Fruit fly (Drosophila melanogaster) whole organism, pupa: ENCODE measurements around the gene eIF3h.

Source experiments
- CG10348 ChIP-seq: fragments of 200-800 bp; sonication (Bioruptor generic); IDR thresholded peaks from 2 replicates; pipeline ENCODE4 v1.3.6; 2022; ENCODE audit warnings: missing biosample characterization, missing genetic modification characterization
- CG12605 ChIP-seq: fragments of 200-800 bp; sonication (Bioruptor generic); IDR thresholded peaks from 2 replicates; pipeline ENCODE4 v1.3.6; 2022; ENCODE audit warnings: missing biosample characterization, missing genetic modification characterization
- CG13204 ChIP-seq: fragments of 200-800 bp; sonication (Bioruptor generic); optimal IDR thresholded peaks from 2 replicates; lab custom pipeline; 2018; ENCODE audit warnings: missing biosample characterization, mild to moderate bottlenecking, missing genetic modification characterization, moderate library complexity
- CG14655 ChIP-seq: fragments of 200-800 bp; sonication (Bioruptor generic); optimal IDR thresholded peaks from 3 replicates; lab custom pipeline; 2017; ENCODE audit warnings: mild to moderate bottlenecking, missing biosample characterization, missing genetic modification reagents, missing genetic modification characterization
- CG15710 ChIP-seq: fragments of 200-800 bp; sonication (Bioruptor generic); optimal IDR thresholded peaks from 2 replicates; lab custom pipeline; 2018; ENCODE audit warnings: missing biosample characterization, mild to moderate bottlenecking, missing genetic modification characterization, moderate library complexity
- CG17806 ChIP-seq: fragments of 200-800 bp; sonication (Bioruptor generic); optimal IDR thresholded peaks from 2 replicates; lab custom pipeline; 2018; ENCODE audit warnings: missing biosample characterization, mild to moderate bottlenecking, missing genetic modification characterization, moderate library complexity
- CG32121 ChIP-seq: fragments of 200-800 bp; sonication (Bioruptor generic); IDR thresholded peaks from 2 replicates; pipeline ENCODE4 v1.3.6; 2022; ENCODE audit warnings: missing biosample characterization, missing genetic modification characterization
- CG34367 ChIP-seq: fragments of 200-800 bp; sonication (Bioruptor generic); optimal IDR thresholded peaks from 2 replicates; lab custom pipeline; 2018; ENCODE audit warnings: missing biosample characterization, mild to moderate bottlenecking, missing genetic modification characterization
- CG4496 ChIP-seq: fragments of 200-800 bp; sonication (Bioruptor generic); IDR thresholded peaks from 3 replicates; pipeline ENCODE4 v1.3.6; 2022; ENCODE audit warnings: missing biosample characterization, missing genetic modification characterization
- CG8159 ChIP-seq: fragments of 200-800 bp; sonication (Bioruptor generic); optimal IDR thresholded peaks from 3 replicates; lab custom pipeline; 2018; ENCODE audit warnings: missing biosample characterization, mild to moderate bottlenecking, missing genetic modification characterization, moderate library complexity
- CG8301 ChIP-seq: fragments of 200-800 bp; sonication (Bioruptor generic); optimal IDR thresholded peaks from 2 replicates; lab custom pipeline; 2018; ENCODE audit warnings: missing biosample characterization, mild to moderate bottlenecking, missing genetic modification characterization
- CG9948 ChIP-seq: fragments of 200-800 bp; sonication (Bioruptor generic); optimal IDR thresholded peaks from 2 replicates; lab custom pipeline; 2018; ENCODE audit warnings: missing biosample characterization, mild to moderate bottlenecking, missing genetic modification characterization, moderate library complexity
- D1 ChIP-seq: fragments of 200-800 bp; sonication (Bioruptor generic); optimal IDR thresholded peaks from 2 replicates; lab custom pipeline; 2018; ENCODE audit warnings: missing biosample characterization, mild to moderate bottlenecking, missing genetic modification characterization, moderate library complexity
- EcR ChIP-seq: fragments of 200-800 bp; sonication (Bioruptor generic); optimal IDR thresholded peaks from 3 replicates; lab custom pipeline; 2019; ENCODE audit warnings: missing biosample characterization, missing genetic modification characterization, mild to moderate bottlenecking, moderate library complexity, missing genetic modification reagents
- Ets98B ChIP-seq: fragments of 200-800 bp; sonication (Bioruptor generic); IDR thresholded peaks from 2 replicates; pipeline ENCODE4 v1.3.6; 2022; ENCODE audit warnings: missing biosample characterization, missing genetic modification characterization
- Pif1A ChIP-seq: fragments of 200-800 bp; sonication (Bioruptor generic); optimal IDR thresholded peaks from 3 replicates; lab custom pipeline; 2016; ENCODE audit warnings: missing biosample characterization, missing genetic modification characterization
- Pif1B ChIP-seq: fragments of 200-800 bp; sonication (Bioruptor generic); optimal IDR thresholded peaks from 3 replicates; lab custom pipeline; 2016; ENCODE audit warnings: missing biosample characterization, missing genetic modification characterization
- Snoo ChIP-seq: fragments of 200-800 bp; sonication (Bioruptor generic); optimal IDR thresholded peaks from 3 replicates; lab custom pipeline; 2017; ENCODE audit warnings: missing biosample characterization, mild to moderate bottlenecking, missing genetic modification characterization, inconsistent platforms
- fd96Ca ChIP-seq: fragments of 200-800 bp; sonication (Bioruptor generic); IDR thresholded peaks from 3 replicates; pipeline ENCODE4 v1.3.6; 2022; ENCODE audit warnings: missing biosample characterization, missing genetic modification characterization
- gl ChIP-seq: fragments of 200-800 bp; sonication (Bioruptor generic); optimal IDR thresholded peaks from 2 replicates; lab custom pipeline; 2018; ENCODE audit warnings: missing biosample characterization, mild to moderate bottlenecking, missing genetic modification characterization
- rn ChIP-seq: fragments of 200-800 bp; sonication (Bioruptor generic); IDR thresholded peaks from 2 replicates; pipeline ENCODE4 v1.3.6; 2022; ENCODE audit warnings: missing biosample characterization, missing genetic modification characterization

The eIF3h gene

dm6 chr2L:5054953-5055352 lies 2.1 kb upstream of the eIF3h start, which contains the start of the genes CG14036 and His3.3A:
Gene CG14036 (minus strand): TSS chr2L:5055016.
Gene His3.3A (plus strand): TSS chr2L:5055058.
- TF ChIP-seq CG32121 (GFP tag; lab: Robert Waterston, UW) (peak; percentile 35; the same call in 1 of the 2 replicates), CG14655 (no peak), CG10348 (GFP tag; lab: Robert Waterston, UW) (no peak), CG15710 (tag; lab: Kevin White, UChicago) (peak; percentile 0), EcR (peak; percentile 25)

DNA sequence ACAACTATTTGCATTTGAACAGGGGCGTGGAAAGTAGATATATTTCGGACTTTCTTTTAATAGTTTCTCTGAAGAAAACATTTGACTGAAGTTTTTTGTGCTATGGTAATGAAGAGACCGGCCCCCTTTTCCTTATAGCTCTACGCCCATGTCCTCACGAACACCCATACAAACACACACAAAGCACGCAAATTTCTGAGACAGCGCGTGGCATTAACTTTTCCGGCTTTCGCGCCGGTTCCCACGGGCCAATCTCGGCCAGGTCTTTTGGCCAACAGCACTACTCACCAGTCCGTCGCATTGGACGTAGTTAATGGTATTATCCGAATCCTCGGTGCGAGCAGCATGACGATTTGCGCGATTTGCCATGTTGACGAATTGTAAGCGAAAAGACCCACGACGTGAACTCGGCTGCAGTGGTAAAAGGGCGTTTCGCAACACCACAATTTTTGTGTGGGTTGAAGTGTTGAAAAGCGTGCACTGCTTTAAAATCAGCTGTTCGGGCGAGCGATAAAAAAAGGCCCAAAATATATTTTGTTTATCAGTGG lies 453 bp downstream of the eIF3h start, which contains the start of gene senju:
Gene senju, plus strand, starts transcription at position 477 of the 548 bp plus-strand sequence.
- peak; percentile 65 for TF ChIP-seq gl (tag; lab: Kevin White, UChicago)
- no peak for TF ChIP-seq CG14655
- TF ChIP-seq CG32121 (GFP tag; lab: Robert Waterston, UW), result peak; percentile 79
- TF ChIP-seq CG13204 (GFP tag; lab: Kevin White, UChicago), result no peak
- peak; percentile 77 for TF ChIP-seq CG17806
- peak; percentile 57 for TF ChIP-seq EcR
- TF ChIP-seq CG9948 (tag; lab: Kevin White, UChicago), result peak; percentile 71
- peak; percentile 74 for TF ChIP-seq CG8159 (tag; lab: Kevin White, UChicago)
- TF ChIP-seq CG10348 (GFP tag; lab: Robert Waterston, UW), result no peak
- TF ChIP-seq Ets98B (GFP tag; lab: Robert Waterston, UW), result peak; percentile 87
- TF ChIP-seq Pif1A, result peak; percentile 89
- peak; percentile 79 for TF ChIP-seq CG8301 (tag; lab: Kevin White, UChicago)
- TF ChIP-seq D1, result no peak
- TF ChIP-seq Snoo (tag; lab: Kevin White, UChicago), result peak; percentile 80
- TF ChIP-seq CG15710 (tag; lab: Kevin White, UChicago), result peak; percentile 77
- TF ChIP-seq fd96Ca, result peak; percentile 89
- peak; percentile 58; the same call in 1 of the 2 replicates for TF ChIP-seq rn (GFP tag; lab: Robert Waterston, UW)
- TF ChIP-seq CG12605 (GFP tag; lab: Robert Waterston, UW), result peak; percentile 73
- peak; percentile 80 for TF ChIP-seq Pif1B (GFP tag; lab: Kevin White, UChicago)
- TF ChIP-seq CG34367 (tag; lab: Kevin White, UChicago), result peak; percentile 68
- peak; percentile 89 for TF ChIP-seq CG4496 (GFP tag; lab: Robert Waterston, UW)
- TF ChIP-seq, all 21 proteins: peak for 17

DNA sequence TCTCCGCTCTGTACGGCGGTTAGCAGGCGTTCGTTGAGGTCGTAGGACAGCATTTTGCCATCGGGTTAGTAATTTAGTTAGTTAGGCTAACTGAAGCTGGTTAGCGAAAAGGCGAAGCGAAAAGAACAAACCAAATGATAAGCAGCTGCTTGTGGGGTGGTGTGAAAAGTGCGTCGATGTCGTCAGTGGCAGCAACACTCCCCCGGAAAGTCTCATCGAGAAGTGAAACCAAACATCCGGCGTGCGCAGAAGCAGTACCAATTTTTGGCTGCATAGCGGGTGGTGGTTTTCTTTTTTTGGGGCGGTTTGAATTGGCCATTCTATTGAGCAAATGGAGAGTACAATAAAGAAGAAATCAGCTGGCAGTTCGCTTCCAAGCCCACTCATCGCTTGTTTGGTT lies 2.1 kb downstream of the eIF3h start, which contains the start of gene CG9121:
Gene CG9121, minus strand, starts transcription at position 238 of the 400 bp plus-strand sequence.
- TF ChIP-seq CG34367 (tag; lab: Kevin White, UChicago), result no peak
- no peak for TF ChIP-seq Pif1A
- TF ChIP-seq CG15710 (tag; lab: Kevin White, UChicago), result no peak

DNA sequence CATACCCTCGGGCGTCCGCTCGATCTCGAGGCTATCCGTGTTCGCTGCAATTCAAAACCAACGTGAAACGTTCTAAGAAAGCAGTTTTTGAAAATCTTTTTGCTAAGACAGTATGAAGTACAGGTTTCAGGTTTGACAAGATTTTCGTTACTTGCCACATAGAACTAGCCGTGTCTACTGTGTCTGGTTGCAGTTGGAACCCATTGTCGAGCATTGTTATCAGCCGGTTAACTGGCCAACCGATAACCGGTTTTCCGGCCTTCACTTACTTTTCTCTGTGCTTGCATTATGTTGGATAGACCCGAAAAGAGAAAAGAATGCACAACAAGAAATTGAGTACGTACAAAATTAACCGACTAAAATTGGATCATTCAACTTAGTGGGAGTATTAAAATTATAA lies 2.9 kb downstream of the eIF3h start:
- TF ChIP-seq CG10348 (GFP tag; lab: Robert Waterston, UW) (no peak), Ets98B (GFP tag; lab: Robert Waterston, UW) (no peak), EcR (peak; percentile 51), D1 (no peak), CG8159 (tag; lab: Kevin White, UChicago) (no peak), CG17806 (no peak), CG8301 (tag; lab: Kevin White, UChicago) (peak; percentile 23), Snoo (tag; lab: Kevin White, UChicago) (no peak), CG15710 (tag; lab: Kevin White, UChicago) (no peak), CG4496 (GFP tag; lab: Robert Waterston, UW) (peak; percentile 50; the same call in 1 of the 3 replicates), CG32121 (GFP tag; lab: Robert Waterston, UW) (no peak), rn (GFP tag; lab: Robert Waterston, UW) (no peak), gl (tag; lab: Kevin White, UChicago) (no peak), CG13204 (GFP tag; lab: Kevin White, UChicago) (no peak), Pif1A (no peak), Pif1B (GFP tag; lab: Kevin White, UChicago) (peak; percentile 14), CG34367 (tag; lab: Kevin White, UChicago) (no peak), CG12605 (GFP tag; lab: Robert Waterston, UW) (no peak), fd96Ca (no peak), CG14655 (no peak)

DNA sequence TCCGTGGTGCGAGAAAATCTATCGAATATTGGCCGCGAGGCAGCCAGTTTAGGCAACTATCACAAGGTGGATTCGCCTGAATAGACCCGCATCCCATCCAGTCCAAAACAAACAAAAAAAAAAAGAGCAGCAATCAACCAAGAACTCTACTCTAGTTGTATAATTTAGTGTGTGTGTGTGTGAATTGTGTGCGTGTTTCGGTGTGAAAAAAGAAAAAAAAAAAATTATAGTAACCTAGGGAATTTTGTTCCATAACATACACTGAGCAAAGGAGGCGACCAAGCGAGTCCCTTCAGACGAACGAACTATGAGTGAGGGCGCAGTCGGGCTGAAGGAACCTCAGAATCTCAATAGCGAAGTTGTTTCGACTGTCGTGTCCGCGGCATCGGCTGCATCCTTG lies 6.6 kb downstream of the eIF3h start:
- no peak for TF ChIP-seq CG10348 (GFP tag; lab: Robert Waterston, UW)
- TF ChIP-seq, all 21 proteins: peak for 0

- peak; percentile 0 for TF ChIP-seq CG8159 (tag; lab: Kevin White, UChicago)
- peak; percentile 5 for TF ChIP-seq CG34367 (tag; lab: Kevin White, UChicago)
- TF ChIP-seq CG8301 (tag; lab: Kevin White, UChicago), result peak; percentile 23
- TF ChIP-seq CG12605 (GFP tag; lab: Robert Waterston, UW), result 0 out of 2 replicates have a peak, but pooled peaks have one; percentile 25
- peak; percentile 53 for TF ChIP-seq CG4496 (GFP tag; lab: Robert Waterston, UW)
- peak; percentile 9 for TF ChIP-seq CG9948 (tag; lab: Kevin White, UChicago)
- TF ChIP-seq Snoo (tag; lab: Kevin White, UChicago), result peak; percentile 42
- peak; percentile 69; the same call in 2 of the 3 replicates for TF ChIP-seq fd96Ca
- peak; percentile 3 for TF ChIP-seq CG17806
- peak; percentile 57 for TF ChIP-seq Pif1B (GFP tag; lab: Kevin White, UChicago)
- TF ChIP-seq gl (tag; lab: Kevin White, UChicago), result no peak
- peak; percentile 52 for TF ChIP-seq Pif1A
- TF ChIP-seq CG32121 (GFP tag; lab: Robert Waterston, UW), result peak; percentile 41; the same call in 1 of the 2 replicates
- no peak for TF ChIP-seq D1
- TF ChIP-seq CG15710 (tag; lab: Kevin White, UChicago), result peak; percentile 10
- TF ChIP-seq CG10348 (GFP tag; lab: Robert Waterston, UW), result peak; percentile 25; the same call in 1 of the 2 replicates
- no peak for TF ChIP-seq rn (GFP tag; lab: Robert Waterston, UW)
- peak; percentile 55 for TF ChIP-seq Ets98B (GFP tag; lab: Robert Waterston, UW)
- TF ChIP-seq CG13204 (GFP tag; lab: Kevin White, UChicago), result peak; percentile 25
- TF ChIP-seq EcR, result peak; percentile 97
- TF ChIP-seq CG14655, result peak; percentile 57
Measured at dm6 chr2L:5044892-5045619, 7.8 kb downstream of the eIF3h start.
